Fruit fly (Drosophila melanogaster) whole organism, embryonic: ENCODE results near the gene mRpL55.
A peak's percentile ranks its signal among the peaks of the same experiment; 100 is the strongest.

Source experiments
- Asciz ChIP-seq: fragments of 200-800 bp; sonication (Bioruptor generic); optimal IDR thresholded peaks from 2 replicates; lab custom pipeline; 2017; ENCODE audit warnings: missing biosample characterization, mild to moderate bottlenecking, missing genetic modification characterization, missing genetic modification reagents
- CG1024 ChIP-seq: fragments of 200-800 bp; sonication (Bioruptor generic); IDR thresholded peaks from 2 replicates; pipeline ENCODE4 v1.3.6; 2022; ENCODE audit warnings: missing biosample characterization, missing genetic modification characterization
- CG10366 ChIP-seq: fragments of 200-800 bp; sonication (Bioruptor generic); IDR thresholded peaks from 2 replicates; pipeline ENCODE4 v1.3.6; 2022; ENCODE audit warnings: missing biosample characterization, missing genetic modification characterization
- CG10543 ChIP-seq: fragments of 200-800 bp; sonication (Bioruptor generic); optimal IDR thresholded peaks from 3 replicates; lab custom pipeline; 2017; ENCODE audit warnings: missing biosample characterization, mild to moderate bottlenecking, missing genetic modification characterization, moderate library complexity
- CG13775 ChIP-seq: fragments of 200-800 bp; sonication (Bioruptor generic); optimal IDR thresholded peaks from 3 replicates; lab custom pipeline; 2017; ENCODE audit warnings: missing biosample characterization, mild to moderate bottlenecking, missing genetic modification characterization
- CG13894 ChIP-seq: fragments of 200-800 bp; sonication (Bioruptor generic); optimal IDR thresholded peaks from 3 replicates; lab custom pipeline; 2018; ENCODE audit warnings: missing biosample characterization, mild to moderate bottlenecking, missing genetic modification characterization, moderate library complexity
- CG14667 ChIP-seq: fragments of 200-800 bp; sonication (Bioruptor generic); IDR thresholded peaks from 2 replicates; pipeline ENCODE4 v1.3.6; 2022; ENCODE audit warnings: missing biosample characterization, missing genetic modification characterization
- CG14860 ChIP-seq: fragments of 200-800 bp; sonication (Bioruptor generic); IDR thresholded peaks from 3 replicates; pipeline ENCODE4 v1.3.6; 2022; ENCODE audit warnings: missing biosample characterization, missing genetic modification characterization; ENCODE audit not compliant: partially characterized antibody
- CG15601 ChIP-seq: fragments of 200-800 bp; sonication (Bioruptor generic); optimal IDR thresholded peaks from 3 replicates; lab custom pipeline; 2019; ENCODE audit warnings: missing biosample characterization, mild to moderate bottlenecking, missing genetic modification characterization, moderate library complexity
- CG17186 ChIP-seq: fragments of 200-800 bp; sonication (Bioruptor generic); optimal IDR thresholded peaks from 3 replicates; lab custom pipeline; 2017; ENCODE audit warnings: missing biosample characterization, missing genetic modification reagents, missing genetic modification characterization
- CG17568 ChIP-seq: fragments of 200-800 bp; sonication (Bioruptor generic); optimal IDR thresholded peaks from 2 replicates; lab custom pipeline; 2018; ENCODE audit warnings: missing biosample characterization, mild to moderate bottlenecking, missing genetic modification characterization, moderate library complexity
- CG18011 ChIP-seq: fragments of 200-800 bp; sonication (Bioruptor generic); optimal IDR thresholded peaks from 2 replicates; lab custom pipeline; 2017; ENCODE audit warnings: missing biosample characterization, missing genetic modification characterization, mild to moderate bottlenecking, moderate library complexity, missing genotype
- CG18764 ChIP-seq: fragments of 200-800 bp; sonication (Bioruptor generic); optimal IDR thresholded peaks from 3 replicates; lab custom pipeline; 2016; ENCODE audit warnings: missing biosample characterization, missing genetic modification characterization
- CG31224 ChIP-seq: fragments of 200-800 bp; sonication (Bioruptor generic); IDR thresholded peaks from 2 replicates; pipeline ENCODE4 v1.3.6; 2022; ENCODE audit warnings: missing biosample characterization, missing genetic modification characterization
- CG3163 ChIP-seq: fragments of 200-800 bp; sonication (Bioruptor generic); optimal IDR thresholded peaks from 3 replicates; lab custom pipeline; 2016; ENCODE audit warnings: missing biosample characterization, missing genetic modification characterization
- CG32772 ChIP-seq: fragments of 200-800 bp; sonication (Bioruptor generic); IDR thresholded peaks from 2 replicates; pipeline ENCODE4 v1.3.6; 2022; ENCODE audit warnings: missing biosample characterization, missing genetic modification characterization
- CG3726 ChIP-seq: fragments of 200-800 bp; sonication (Bioruptor generic); IDR thresholded peaks from 3 replicates; pipeline ENCODE4, ENCODE4 v1.3.6; 2022; ENCODE audit warnings: missing biosample characterization, missing genetic modification characterization
- CG3838 ChIP-seq: fragments of 200-800 bp; sonication (Bioruptor generic); optimal IDR thresholded peaks from 3 replicates; lab custom pipeline; 2016; ENCODE audit warnings: missing biosample characterization, missing genetic modification characterization
- CG3847 ChIP-seq: fragments of 200-800 bp; sonication (Bioruptor generic); IDR thresholded peaks from 2 replicates; pipeline ENCODE4 v1.3.6; 2022; ENCODE audit warnings: missing biosample characterization, missing genetic modification characterization
- CG4617 ChIP-seq: fragments of 200-800 bp; sonication (Bioruptor generic); optimal IDR thresholded peaks from 3 replicates; lab custom pipeline; 2016; ENCODE audit warnings: missing biosample characterization, missing genetic modification characterization, borderline replicate concordance
- CG8944 ChIP-seq: fragments of 200-800 bp; sonication (Bioruptor generic); optimal IDR thresholded peaks from 3 replicates; lab custom pipeline; 2016; ENCODE audit warnings: missing biosample characterization, missing genetic modification characterization
- Camta ChIP-seq: fragments of 200-800 bp; sonication (Bioruptor generic); optimal IDR thresholded peaks from 2 replicates; lab custom pipeline; 2016; ENCODE audit warnings: missing biosample characterization, missing genetic modification characterization
- Hmx ChIP-seq: fragments of 200-800 bp; sonication (Bioruptor generic); optimal IDR thresholded peaks from 2 replicates; lab custom pipeline; 2016; ENCODE audit warnings: missing biosample characterization, missing genetic modification characterization
- Lhr ChIP-seq: fragments of 200-800 bp; sonication (Bioruptor generic); optimal IDR thresholded peaks from 3 replicates; lab custom pipeline; 2017; ENCODE audit warnings: mild to moderate bottlenecking, missing biosample characterization, missing genetic modification reagents, missing genetic modification characterization
- MTF-1 ChIP-seq: fragments of 200-800 bp; sonication (Bioruptor generic); optimal IDR thresholded peaks from 2 replicates; lab custom pipeline; 2018; ENCODE audit warnings: missing biosample characterization, mild to moderate bottlenecking, missing genetic modification characterization, borderline replicate concordance
- Myb ChIP-seq: fragments of 200-800 bp; sonication (Bioruptor generic); optimal IDR thresholded peaks from 2 replicates; lab custom pipeline; 2016; ENCODE audit warnings: missing biosample characterization, missing genetic modification characterization
- NFAT ChIP-seq: fragments of 200-800 bp; sonication (Bioruptor generic); IDR thresholded peaks from 2 replicates; pipeline ENCODE4 v1.3.6; 2022; ENCODE audit warnings: missing biosample characterization, missing genetic modification characterization
- ase ChIP-seq: fragments of 200-800 bp; sonication (Bioruptor generic); IDR thresholded peaks from 3 replicates; pipeline ENCODE4 v1.3.6; 2022; ENCODE audit warnings: missing biosample characterization, missing genetic modification characterization
- bowl ChIP-seq: fragments of 200-800 bp; sonication (Bioruptor generic); IDR thresholded peaks from 2 replicates; pipeline ENCODE4 v1.3.6; 2022; ENCODE audit warnings: missing biosample characterization, missing genetic modification characterization
- btn ChIP-seq: fragments of 200-800 bp; sonication (Bioruptor generic); optimal IDR thresholded peaks from 2 replicates; lab custom pipeline; 2016; ENCODE audit warnings: missing biosample characterization, missing genetic modification characterization
- caup ChIP-seq: fragments of 200-800 bp; sonication (Bioruptor generic); optimal IDR thresholded peaks from 3 replicates; lab custom pipeline; 2017; ENCODE audit warnings: missing biosample characterization, mild to moderate bottlenecking, missing genetic modification characterization, moderate library complexity; ENCODE audit not compliant: severe bottlenecking
- chinmo ChIP-seq: fragments of 200-800 bp; sonication (Bioruptor generic); IDR thresholded peaks from 4 replicates; pipeline ENCODE4 v1.3.6; 2022; ENCODE audit warnings: missing biosample characterization, missing genetic modification characterization; ENCODE audit not compliant: partially characterized antibody
- chm ChIP-seq: fragments of 200-800 bp; sonication (Bioruptor generic); IDR thresholded peaks from 2 replicates; pipeline ENCODE4 v1.3.6; 2022; ENCODE audit warnings: missing biosample characterization, missing genetic modification characterization
- croc ChIP-seq: fragments of 200-800 bp; sonication (Bioruptor generic); conservative IDR thresholded peaks from 3 replicates; pipeline ENCODE4 v1.3.6; 2022; ENCODE audit warnings: missing biosample characterization, missing genetic modification characterization
- cwo ChIP-seq: fragments of 200-800 bp; sonication (Bioruptor generic); optimal IDR thresholded peaks from 3 replicates; lab custom pipeline; 2017; ENCODE audit warnings: missing biosample characterization, missing genetic modification characterization, mild to moderate bottlenecking, moderate library complexity, missing genetic modification reagents
- en ChIP-seq: fragments of 200-800 bp; sonication (Bioruptor generic); optimal IDR thresholded peaks from 2 replicates; lab custom pipeline; 2016; ENCODE audit warnings: missing biosample characterization, missing genetic modification characterization
- esg ChIP-seq: fragments of 200-800 bp; sonication (Bioruptor generic); conservative IDR thresholded peaks from 2 replicates; pipeline ENCODE4 v1.3.6; 2022; ENCODE audit warnings: missing biosample characterization, missing genetic modification characterization
- exex ChIP-seq: fragments of 200-800 bp; sonication (Bioruptor generic); optimal IDR thresholded peaks from 4 replicates; lab custom pipeline; 2018; ENCODE audit warnings: missing biosample characterization, mild to moderate bottlenecking, missing genetic modification characterization, moderate library complexity
- fd3F ChIP-seq: fragments of 200-800 bp; sonication (Bioruptor generic); optimal IDR thresholded peaks from 2 replicates; lab custom pipeline; 2018; ENCODE audit warnings: missing biosample characterization, mild to moderate bottlenecking, missing genetic modification characterization, moderate library complexity
- hbn ChIP-seq: fragments of 200-800 bp; sonication (Bioruptor generic); IDR thresholded peaks from 2 replicates; pipeline ENCODE4 v1.3.6; 2022; ENCODE audit warnings: missing biosample characterization, missing genetic modification characterization; ENCODE audit not compliant: partially characterized antibody
- lola ChIP-seq, 3 experiments: fragments of >200 bp in 2 of 3; fragments of 200-800 bp in 1 of 3; sonication (Bioruptor generic) in 1 of 3; optimal IDR thresholded peaks; 2 replicates each; lab custom pipeline; 2017 to 2019; ENCODE audit warnings: missing biosample characterization in 3 of 3, missing genetic modification characterization in 3 of 3, mild to moderate bottlenecking in 1 of 3, moderate library complexity in 1 of 3
- luna ChIP-seq: fragments of 200-800 bp; sonication (Bioruptor generic); optimal IDR thresholded peaks from 2 replicates; lab custom pipeline; 2016; ENCODE audit warnings: missing biosample characterization, missing genetic modification characterization
- org-1 ChIP-seq: fragments of 200-800 bp; sonication (Bioruptor generic); optimal IDR thresholded peaks from 2 replicates; lab custom pipeline; 2017; ENCODE audit warnings: missing biosample characterization, missing genetic modification characterization
- otp ChIP-seq: fragments of 200-800 bp; sonication (Bioruptor generic); IDR thresholded peaks from 3 replicates; pipeline ENCODE4, ENCODE4 v1.3.6; 2022; ENCODE audit warnings: missing biosample characterization, missing genetic modification characterization
- prd ChIP-seq, 3 experiments: fragments of >200 bp in 2 of 3; fragments of 200-800 bp in 1 of 3; sonication (Bioruptor generic) in 1 of 3; optimal IDR thresholded peaks in 2 of 3; IDR thresholded peaks in 1 of 3; 2 replicates in 2 of 3; 3 replicates in 1 of 3; pipeline versions ENCODE4 v1.3.6 to Lab custom; 2017 to 2022; ENCODE audit warnings: missing biosample characterization in 1 of 3, missing genetic modification characterization in 1 of 3
- ssp ChIP-seq: fragments of 200-800 bp; sonication (Bioruptor generic); IDR thresholded peaks from 2 replicates; pipeline ENCODE4 v1.3.6; 2022; ENCODE audit warnings: missing biosample characterization, missing genetic modification characterization
- vfl ChIP-seq: fragments of 200-800 bp; sonication (Bioruptor generic); optimal IDR thresholded peaks from 2 replicates; lab custom pipeline; 2016; ENCODE audit warnings: missing biosample characterization, missing genetic modification characterization
- wdn ChIP-seq: fragments of 200-800 bp; sonication (Bioruptor generic); IDR thresholded peaks from 2 replicates; pipeline ENCODE4 v1.3.6; 2022; ENCODE audit warnings: missing biosample characterization, missing genetic modification characterization
- zen2 ChIP-seq: fragments of 200-800 bp; sonication (Bioruptor generic); IDR thresholded peaks from 3 replicates; pipeline ENCODE4 v1.3.6; 2022; ENCODE audit warnings: missing biosample characterization, missing genetic modification characterization; ENCODE audit not compliant: partially characterized antibody

The mRpL55 gene

dm6 chr3R:19094039-19094438 is 666 bp downstream of the mRpL55 start, which contains the start of gene cdi (continued):
- TF ChIP-seq btn (GFP tag; lab: Kevin White, UChicago) (no peak), Lhr (GFP tag; lab: Kevin White, UChicago) (no peak), CG17186 (GFP tag; lab: Kevin White, UChicago) (no peak), ase (GFP tag; lab: Robert Waterston, UW) (no peak), en (GFP tag; lab: Kevin White, UChicago) (no peak), CG13894 (peak; percentile 25), CG18011 (GFP tag; lab: Kevin White, UChicago) (no peak), CG18764 (GFP tag; lab: Kevin White, UChicago) (no peak), bowl (GFP tag; lab: Robert Waterston, UW) (no peak), croc (GFP tag; lab: Robert Waterston, UW) (no peak), CG1024 (GFP tag; lab: Robert Waterston, UW) (no peak), NFAT (GFP tag; lab: Robert Waterston, UW) (0 out of 2 replicates have a peak, but pooled peaks have one; percentile 15), CG3726 (GFP tag; lab: Robert Waterston, UW) (no peak), zen2 (GFP tag; lab: Robert Waterston, UW) (peak; percentile 51; the same call in 2 of the 3 replicates), hbn (GFP tag; lab: Robert Waterston, UW) (peak; percentile 57; the same call in 1 of the 2 replicates), CG15601 (tag; lab: Kevin White, UChicago) (peak; percentile 15), CG3163 (GFP tag; lab: Kevin White, UChicago) (peak; percentile 2), CG14667 (GFP tag; lab: Robert Waterston, UW) (no peak), lola (GFP tag; optimal IDR thresholded peaks at IDR 0.05; lab: Kevin White, UChicago) (no peak), CG31224 (GFP tag; lab: Robert Waterston, UW) (no peak), exex (tag; lab: Kevin White, UChicago) (peak; percentile 6), luna (no peak), MTF-1 (GFP tag; lab: Kevin White, UChicago) (peak; percentile 33), Camta (GFP tag; lab: Kevin White, UChicago) (no peak), CG10543 (GFP tag; lab: Kevin White, UChicago) (peak; percentile 55), org-1 (GFP tag; lab: Kevin White, UChicago) (no peak), prd (optimal IDR thresholded peaks at IDR 0.05; lab: Kevin White, UChicago) (no peak), prd (GFP tag; IDR thresholded peaks at IDR 0.05; lab: Robert Waterston, UW) (no peak), vfl (GFP tag; lab: Kevin White, UChicago) (peak; percentile 8), CG17568 (peak; percentile 18), CG13775 (no peak), otp (GFP tag; lab: Robert Waterston, UW) (peak; percentile 63; the same call in 2 of the 3 replicates), CG4617 (GFP tag; lab: Kevin White, UChicago) (peak; percentile 11), CG3847 (GFP tag; lab: Robert Waterston, UW) (peak; percentile 30; the same call in 1 of the 2 replicates), Asciz (no peak), caup (GFP tag; lab: Kevin White, UChicago) (peak; percentile 47), ssp (GFP tag; lab: Robert Waterston, UW) (no peak), Myb (GFP tag; lab: Kevin White, UChicago) (peak; percentile 47), esg (no peak), fd3F (GFP tag; lab: Kevin White, UChicago) (no peak), chm (GFP tag; lab: Robert Waterston, UW) (peak; percentile 89), chinmo (GFP tag; lab: Robert Waterston, UW) (0 out of 4 replicates have a peak, but pooled peaks have one; percentile 63), CG3838 (GFP tag; lab: Kevin White, UChicago) (no peak), Hmx (GFP tag; lab: Kevin White, UChicago) (no peak), CG8944 (GFP tag; lab: Kevin White, UChicago) (no peak), CG32772 (GFP tag; lab: Robert Waterston, UW) (0 out of 2 replicates have a peak, but pooled peaks have one; percentile 25), wdn (no peak), CG10366 (GFP tag; lab: Robert Waterston, UW) (no peak), CG14860 (GFP tag; lab: Robert Waterston, UW) (peak; percentile 56; the same call in 2 of the 3 replicates), cwo (GFP tag; lab: Kevin White, UChicago) (peak; percentile 34)
